Fruit fly (Drosophila melanogaster) whole organism, pupa: ENCODE measurements around the gene Mkp3.

ENCODE experiments used
- CG10348 ChIP-seq: fragments of 200-800 bp; sonication (Bioruptor generic); IDR thresholded peaks from 2 replicates; pipeline ENCODE4 v1.3.6; 2022; ENCODE audit warnings: missing biosample characterization, missing genetic modification characterization
- CG12605 ChIP-seq: fragments of 200-800 bp; sonication (Bioruptor generic); IDR thresholded peaks from 2 replicates; pipeline ENCODE4 v1.3.6; 2022; ENCODE audit warnings: missing biosample characterization, missing genetic modification characterization
- CG13204 ChIP-seq: fragments of 200-800 bp; sonication (Bioruptor generic); optimal IDR thresholded peaks from 2 replicates; lab custom pipeline; 2018; ENCODE audit warnings: missing biosample characterization, mild to moderate bottlenecking, missing genetic modification characterization, moderate library complexity
- CG14655 ChIP-seq: fragments of 200-800 bp; sonication (Bioruptor generic); optimal IDR thresholded peaks from 3 replicates; lab custom pipeline; 2017; ENCODE audit warnings: mild to moderate bottlenecking, missing biosample characterization, missing genetic modification reagents, missing genetic modification characterization
- CG15710 ChIP-seq: fragments of 200-800 bp; sonication (Bioruptor generic); optimal IDR thresholded peaks from 2 replicates; lab custom pipeline; 2018; ENCODE audit warnings: missing biosample characterization, mild to moderate bottlenecking, missing genetic modification characterization, moderate library complexity
- CG17806 ChIP-seq: fragments of 200-800 bp; sonication (Bioruptor generic); optimal IDR thresholded peaks from 2 replicates; lab custom pipeline; 2018; ENCODE audit warnings: missing biosample characterization, mild to moderate bottlenecking, missing genetic modification characterization, moderate library complexity
- CG32121 ChIP-seq: fragments of 200-800 bp; sonication (Bioruptor generic); IDR thresholded peaks from 2 replicates; pipeline ENCODE4 v1.3.6; 2022; ENCODE audit warnings: missing biosample characterization, missing genetic modification characterization
- CG34367 ChIP-seq: fragments of 200-800 bp; sonication (Bioruptor generic); optimal IDR thresholded peaks from 2 replicates; lab custom pipeline; 2018; ENCODE audit warnings: missing biosample characterization, mild to moderate bottlenecking, missing genetic modification characterization
- CG4496 ChIP-seq: fragments of 200-800 bp; sonication (Bioruptor generic); IDR thresholded peaks from 3 replicates; pipeline ENCODE4 v1.3.6; 2022; ENCODE audit warnings: missing biosample characterization, missing genetic modification characterization
- CG8159 ChIP-seq: fragments of 200-800 bp; sonication (Bioruptor generic); optimal IDR thresholded peaks from 3 replicates; lab custom pipeline; 2018; ENCODE audit warnings: missing biosample characterization, mild to moderate bottlenecking, missing genetic modification characterization, moderate library complexity
- CG8301 ChIP-seq: fragments of 200-800 bp; sonication (Bioruptor generic); optimal IDR thresholded peaks from 2 replicates; lab custom pipeline; 2018; ENCODE audit warnings: missing biosample characterization, mild to moderate bottlenecking, missing genetic modification characterization
- CG9948 ChIP-seq: fragments of 200-800 bp; sonication (Bioruptor generic); optimal IDR thresholded peaks from 2 replicates; lab custom pipeline; 2018; ENCODE audit warnings: missing biosample characterization, mild to moderate bottlenecking, missing genetic modification characterization, moderate library complexity
- D1 ChIP-seq: fragments of 200-800 bp; sonication (Bioruptor generic); optimal IDR thresholded peaks from 2 replicates; lab custom pipeline; 2018; ENCODE audit warnings: missing biosample characterization, mild to moderate bottlenecking, missing genetic modification characterization, moderate library complexity
- EcR ChIP-seq: fragments of 200-800 bp; sonication (Bioruptor generic); optimal IDR thresholded peaks from 3 replicates; lab custom pipeline; 2019; ENCODE audit warnings: missing biosample characterization, missing genetic modification characterization, mild to moderate bottlenecking, moderate library complexity, missing genetic modification reagents
- Ets98B ChIP-seq: fragments of 200-800 bp; sonication (Bioruptor generic); IDR thresholded peaks from 2 replicates; pipeline ENCODE4 v1.3.6; 2022; ENCODE audit warnings: missing biosample characterization, missing genetic modification characterization
- Pif1A ChIP-seq: fragments of 200-800 bp; sonication (Bioruptor generic); optimal IDR thresholded peaks from 3 replicates; lab custom pipeline; 2016; ENCODE audit warnings: missing biosample characterization, missing genetic modification characterization
- Pif1B ChIP-seq: fragments of 200-800 bp; sonication (Bioruptor generic); optimal IDR thresholded peaks from 3 replicates; lab custom pipeline; 2016; ENCODE audit warnings: missing biosample characterization, missing genetic modification characterization
- Snoo ChIP-seq: fragments of 200-800 bp; sonication (Bioruptor generic); optimal IDR thresholded peaks from 3 replicates; lab custom pipeline; 2017; ENCODE audit warnings: missing biosample characterization, mild to moderate bottlenecking, missing genetic modification characterization, inconsistent platforms
- fd96Ca ChIP-seq: fragments of 200-800 bp; sonication (Bioruptor generic); IDR thresholded peaks from 3 replicates; pipeline ENCODE4 v1.3.6; 2022; ENCODE audit warnings: missing biosample characterization, missing genetic modification characterization
- gl ChIP-seq: fragments of 200-800 bp; sonication (Bioruptor generic); optimal IDR thresholded peaks from 2 replicates; lab custom pipeline; 2018; ENCODE audit warnings: missing biosample characterization, mild to moderate bottlenecking, missing genetic modification characterization
- rn ChIP-seq: fragments of 200-800 bp; sonication (Bioruptor generic); IDR thresholded peaks from 2 replicates; pipeline ENCODE4 v1.3.6; 2022; ENCODE audit warnings: missing biosample characterization, missing genetic modification characterization

Gene Mkp3

dm6 chr3L:19032676-19033075, 53.5 kb downstream of the Mkp3 start:
- TF ChIP-seq CG13204 (GFP tag; lab: Kevin White, UChicago) (no peak), Pif1B (GFP tag; lab: Kevin White, UChicago) (no peak), CG8301 (tag; lab: Kevin White, UChicago) (no peak), CG12605 (GFP tag; lab: Robert Waterston, UW) (no peak), CG17806 (tag; lab: Kevin White, UChicago) (no peak), EcR (GFP tag; lab: Kevin White, UChicago) (no peak), Snoo (no peak), CG10348 (GFP tag; lab: Robert Waterston, UW) (no peak), D1 (tag; lab: Kevin White, UChicago) (no peak)

- TF ChIP-seq Ets98B (GFP tag; lab: Robert Waterston, UW): no peak
- TF ChIP-seq CG13204 (GFP tag; lab: Kevin White, UChicago): no peak
- no peak for TF ChIP-seq CG14655
- TF ChIP-seq gl: no peak
- TF ChIP-seq Snoo: no peak
- TF ChIP-seq D1 (tag; lab: Kevin White, UChicago): no peak
- no peak for TF ChIP-seq Pif1B (GFP tag; lab: Kevin White, UChicago)
- TF ChIP-seq fd96Ca: no peak
- TF ChIP-seq CG34367 (tag; lab: Kevin White, UChicago): no peak
- TF ChIP-seq EcR (GFP tag; lab: Kevin White, UChicago): no peak
- TF ChIP-seq CG4496: no peak
- TF ChIP-seq CG10348 (GFP tag; lab: Robert Waterston, UW): no peak
- no peak for TF ChIP-seq rn (GFP tag; lab: Robert Waterston, UW)
- no peak for TF ChIP-seq CG8159 (tag; lab: Kevin White, UChicago)
- no peak for TF ChIP-seq CG15710
Measured at dm6 chr3L:19031858-19032257, 54.4 kb downstream of the Mkp3 start.

dm6 chr3L:19027172-19027571, 59.1 kb downstream of the Mkp3 start:
- TF ChIP-seq Ets98B (GFP tag; lab: Robert Waterston, UW) (no peak), rn (GFP tag; lab: Robert Waterston, UW) (no peak), gl (no peak), CG12605 (GFP tag; lab: Robert Waterston, UW) (no peak), EcR (GFP tag; lab: Kevin White, UChicago) (no peak), CG10348 (GFP tag; lab: Robert Waterston, UW) (no peak), Snoo (no peak)

- TF ChIP-seq CG10348 (GFP tag; lab: Robert Waterston, UW) (no peak), CG32121 (GFP tag; lab: Robert Waterston, UW) (no peak), CG8301 (tag; lab: Kevin White, UChicago) (peak; percentile 15), Pif1A (peak; percentile 59), CG12605 (GFP tag; lab: Robert Waterston, UW) (0 out of 2 replicates have a peak, but pooled peaks have one; percentile 15), EcR (GFP tag; lab: Kevin White, UChicago) (no peak), CG14655 (peak; percentile 23), CG8159 (tag; lab: Kevin White, UChicago) (no peak), rn (GFP tag; lab: Robert Waterston, UW) (no peak), Snoo (peak; percentile 59), CG9948 (tag; lab: Kevin White, UChicago) (peak; percentile 51), CG17806 (tag; lab: Kevin White, UChicago) (peak; percentile 50), fd96Ca (0 out of 3 replicates have a peak, but pooled peaks have one; percentile 19), CG15710 (peak; percentile 48), Pif1B (GFP tag; lab: Kevin White, UChicago) (peak; percentile 7), CG4496 (peak; percentile 56; the same call in 1 of the 3 replicates)
Measured at dm6 chr3L:19024800-19025199, 61.4 kb downstream of the Mkp3 start.

- TF ChIP-seq CG32121 (GFP tag; lab: Robert Waterston, UW): no peak
- TF ChIP-seq CG34367 (tag; lab: Kevin White, UChicago): no peak
- TF ChIP-seq Ets98B (GFP tag; lab: Robert Waterston, UW): no peak
- TF ChIP-seq CG15710: no peak
- no peak for TF ChIP-seq rn (GFP tag; lab: Robert Waterston, UW)
- no peak for TF ChIP-seq CG17806 (tag; lab: Kevin White, UChicago)
- no peak for TF ChIP-seq CG9948 (tag; lab: Kevin White, UChicago)
- TF ChIP-seq CG10348 (GFP tag; lab: Robert Waterston, UW): no peak
- TF ChIP-seq Snoo: no peak
- no peak for TF ChIP-seq Pif1A
- TF ChIP-seq CG12605 (GFP tag; lab: Robert Waterston, UW): 0 out of 2 replicates have a peak, but pooled peaks have one; percentile 27
- TF ChIP-seq CG8159 (tag; lab: Kevin White, UChicago): no peak
- no peak for TF ChIP-seq CG8301 (tag; lab: Kevin White, UChicago)
- TF ChIP-seq Pif1B (GFP tag; lab: Kevin White, UChicago): peak; percentile 27
- TF ChIP-seq CG13204 (GFP tag; lab: Kevin White, UChicago): peak; percentile 58
- TF ChIP-seq CG14655: no peak
- TF ChIP-seq gl: no peak
- TF ChIP-seq EcR (GFP tag; lab: Kevin White, UChicago): peak; percentile 37
Measured at dm6 chr3L:19021701-19022100, 64.5 kb downstream of the Mkp3 start.

dm6 chr3L:19020467-19020866, 65.8 kb downstream of the Mkp3 start:
- TF ChIP-seq CG4496: peak; percentile 34; the same call in 2 of the 3 replicates
- TF ChIP-seq fd96Ca: 0 out of 3 replicates have a peak, but pooled peaks have one; percentile 21
- no peak for TF ChIP-seq CG10348 (GFP tag; lab: Robert Waterston, UW)
- TF ChIP-seq CG8301 (tag; lab: Kevin White, UChicago): no peak
- TF ChIP-seq CG32121 (GFP tag; lab: Robert Waterston, UW): 0 out of 2 replicates have a peak, but pooled peaks have one; percentile 34
